Worm (Caenorhabditis elegans) whole organism, late embryonic: ENCODE measurements around the gene Y39D8A.1.

ENCODE experiments used
- C38D4.7 ChIP-seq: fragments of 200-800 bp; sonication (Bioruptor generic); optimal IDR thresholded peaks from 2 replicates; lab custom pipeline; 2018; ENCODE audit warnings: mild to moderate bottlenecking, missing genetic modification characterization, moderate library complexity, missing compliant biosample characterization
- ama-1 ChIP-seq: fragments of 150-350 bp; optimal IDR thresholded peaks from 2 replicates; lab custom pipeline; 2014
- ceh-22 ChIP-seq: sonication (generic microtip); optimal IDR thresholded peaks from 2 replicates; lab custom pipeline; 2017; ENCODE audit warnings: missing biosample characterization, missing genetic modification characterization
- ceh-6 ChIP-seq: fragments of 200-800 bp; sonication (Bioruptor generic); optimal IDR thresholded peaks from 2 replicates; lab custom pipeline; 2018; ENCODE audit warnings: mild to moderate bottlenecking, missing genetic modification characterization, missing compliant biosample characterization
- dmd-4 ChIP-seq: sonication (generic microtip); optimal IDR thresholded peaks from 2 replicates; lab custom pipeline; 2016; ENCODE audit warnings: borderline replicate concordance, missing genetic modification characterization, missing compliant biosample characterization
- nhr-11 ChIP-seq: fragments of 150-350 bp; optimal IDR thresholded peaks from 2 replicates; lab custom pipeline; 2014; ENCODE audit warnings: missing biosample characterization, missing genetic modification characterization
- pros-1 ChIP-seq: fragments of 150-350 bp; optimal IDR thresholded peaks from 2 replicates; lab custom pipeline; 2014; ENCODE audit warnings: missing biosample characterization, missing genetic modification reagents, missing genetic modification characterization
- rnt-1 ChIP-seq: sonication (generic microtip); optimal IDR thresholded peaks from 2 replicates; lab custom pipeline; 2016; ENCODE audit warnings: missing genetic modification characterization, missing compliant biosample characterization
- unc-3 ChIP-seq, 2 experiments: fragments of 200-800 bp in 1 of 2; sonication (Bioruptor generic) in 1 of 2; sonication (generic microtip) in 1 of 2; conservative IDR thresholded peaks in 1 of 2; optimal IDR thresholded peaks in 1 of 2; 2 replicates each; pipeline versions ENCODE4 v1.3.6 to Lab custom; 2016 to 2022; ENCODE audit warnings: missing compliant biosample characterization in 2 of 2, missing genetic modification characterization in 2 of 2, missing genetic modification reagents in 1 of 2
- unc-42 ChIP-seq: sonication (generic microtip); optimal IDR thresholded peaks from 2 replicates; lab custom pipeline; 2016; ENCODE audit warnings: missing genotype, missing genetic modification characterization, missing compliant biosample characterization
- ztf-16 ChIP-seq: sonication (generic microtip); optimal IDR thresholded peaks from 2 replicates; lab custom pipeline; 2017; ENCODE audit warnings: missing genetic modification characterization, missing compliant biosample characterization

- TF ChIP-seq C38D4.7 (GFP tag; lab: Kevin White, UChicago) (no peak), unc-42 (tag; lab: Kevin White, UChicago) (no peak), pros-1 (tag; lab: Kevin White, UChicago) (no peak), ceh-6 (GFP tag; lab: Kevin White, UChicago) (no peak), nhr-11 (tag; lab: Kevin White, UChicago) (no peak), unc-3 (GFP tag; conservative IDR thresholded peaks at IDR 0.05; lab: Robert Waterston, UW) (no peak), unc-3 (tag; optimal IDR thresholded peaks at IDR 0.05; lab: Kevin White, UChicago) (no peak), ama-1 (lab: Kevin White, UChicago) (no peak), ztf-16 (no peak), rnt-1 (tag; lab: Kevin White, UChicago) (no peak), ceh-22 (tag; lab: Kevin White, UChicago) (no peak), dmd-4 (tag; lab: Kevin White, UChicago) (no peak)
These were observed 19.6 kb downstream of the Y39D8A.1 start, which contains the start of gene B0554.1 for ce11 chrV:438094-438493.
